Fruit fly (Drosophila melanogaster) whole organism, embryonic: ENCODE results near the gene Fbp1.
A peak's percentile ranks its signal among the peaks of the same experiment; 100 is the strongest.

ENCODE experiments used
- Abd-B ChIP-seq: fragments of 200-800 bp; sonication (Bioruptor generic); optimal IDR thresholded peaks from 2 replicates; lab custom pipeline; 2018; ENCODE audit warnings: missing biosample characterization, mild to moderate bottlenecking, missing genetic modification characterization, moderate library complexity
- BEAF-32 ChIP-seq: fragments of 200-800 bp; sonication (Bioruptor generic); optimal IDR thresholded peaks from 3 replicates; lab custom pipeline; 2017; ENCODE audit warnings: missing biosample characterization, missing genetic modification characterization, mild to moderate bottlenecking, moderate library complexity, missing genetic modification reagents
- CG11456 ChIP-seq: fragments of 200-800 bp; sonication (Bioruptor generic); IDR thresholded peaks from 3 replicates; pipeline ENCODE4 v1.3.6; 2022; ENCODE audit warnings: missing biosample characterization, missing genetic modification characterization
- CG12071 ChIP-seq: fragments of 200-800 bp; sonication (Bioruptor generic); optimal IDR thresholded peaks from 3 replicates; lab custom pipeline; 2018; ENCODE audit warnings: missing biosample characterization, mild to moderate bottlenecking, missing genetic modification characterization
- CG14050 ChIP-seq: fragments of 200-800 bp; sonication (Bioruptor generic); IDR thresholded peaks from 3 replicates; pipeline ENCODE4 v1.3.6; 2022; ENCODE audit warnings: missing biosample characterization, missing genetic modification characterization
- CG14710 ChIP-seq: fragments of 200-800 bp; sonication (Bioruptor generic); optimal IDR thresholded peaks from 3 replicates; lab custom pipeline; 2019; ENCODE audit warnings: missing biosample characterization, mild to moderate bottlenecking, missing genetic modification characterization, moderate library complexity
- CG15696 ChIP-seq: fragments of 200-800 bp; sonication (Bioruptor generic); optimal IDR thresholded peaks from 2 replicates; lab custom pipeline; 2019; ENCODE audit warnings: missing biosample characterization, mild to moderate bottlenecking, missing genetic modification characterization, moderate library complexity
- CG1647 ChIP-seq: fragments of 200-800 bp; sonication (Bioruptor generic); optimal IDR thresholded peaks from 3 replicates; lab custom pipeline; 2016; ENCODE audit warnings: missing biosample characterization, missing genetic modification characterization
- CG2889 ChIP-seq: fragments of 200-800 bp; sonication (Bioruptor generic); IDR thresholded peaks from 3 replicates; pipeline ENCODE4 v1.3.6; 2022; ENCODE audit warnings: missing biosample characterization, missing genetic modification characterization
- CG31224 ChIP-seq: fragments of 200-800 bp; sonication (Bioruptor generic); IDR thresholded peaks from 2 replicates; pipeline ENCODE4 v1.3.6; 2022; ENCODE audit warnings: missing biosample characterization, missing genetic modification characterization
- CG3163 ChIP-seq: fragments of 200-800 bp; sonication (Bioruptor generic); optimal IDR thresholded peaks from 3 replicates; lab custom pipeline; 2016; ENCODE audit warnings: missing biosample characterization, missing genetic modification characterization
- CG32767 ChIP-seq: fragments of 200-800 bp; sonication (Bioruptor generic); IDR thresholded peaks from 2 replicates; pipeline ENCODE4 v1.3.6; 2022; ENCODE audit warnings: missing biosample characterization, missing genetic modification characterization
- CG3847 ChIP-seq: fragments of 200-800 bp; sonication (Bioruptor generic); IDR thresholded peaks from 2 replicates; pipeline ENCODE4 v1.3.6; 2022; ENCODE audit warnings: missing biosample characterization, missing genetic modification characterization
- CG4360 ChIP-seq: fragments of 200-800 bp; sonication (Bioruptor generic); IDR thresholded peaks from 2 replicates; pipeline ENCODE4 v1.3.6; 2022; ENCODE audit warnings: missing biosample characterization, missing genetic modification characterization
- CG6175 ChIP-seq: fragments of 200-800 bp; sonication (Bioruptor generic); IDR thresholded peaks from 3 replicates; pipeline ENCODE4 v1.3.6; 2022; ENCODE audit warnings: missing biosample characterization, missing genetic modification characterization
- CG6791 ChIP-seq: fragments of 200-800 bp; sonication (Bioruptor generic); IDR thresholded peaks from 3 replicates; pipeline ENCODE4 v1.3.6; 2022; ENCODE audit warnings: missing biosample characterization, missing genetic modification characterization; ENCODE audit not compliant: partially characterized antibody
- CG9817 ChIP-seq: fragments of 200-800 bp; sonication (Bioruptor generic); optimal IDR thresholded peaks from 2 replicates; lab custom pipeline; 2018; ENCODE audit warnings: missing biosample characterization, mild to moderate bottlenecking, missing genetic modification characterization, moderate library complexity
- CG9876 ChIP-seq: fragments of 200-800 bp; sonication (Bioruptor generic); optimal IDR thresholded peaks from 2 replicates; lab custom pipeline; 2016; ENCODE audit warnings: missing biosample characterization, missing genetic modification characterization
- CG9932 ChIP-seq: fragments of 200-800 bp; sonication (Bioruptor generic); IDR thresholded peaks from 2 replicates; pipeline ENCODE4 v1.3.6; 2022; ENCODE audit warnings: missing biosample characterization, missing genetic modification characterization
- Chrac-16 ChIP-seq: fragments of 200-800 bp; sonication (Bioruptor generic); optimal IDR thresholded peaks from 3 replicates; lab custom pipeline; 2016; ENCODE audit warnings: missing biosample characterization, missing genetic modification characterization
- D ChIP-seq, 2 experiments: fragments of 200-800 bp in 1 of 2; fragments of >200 bp in 1 of 2; sonication (Bioruptor generic) in 1 of 2; optimal IDR thresholded peaks; 2 replicates in 1 of 2; 3 replicates in 1 of 2; lab custom pipeline; 2017; ENCODE audit warnings: mild to moderate bottlenecking in 1 of 2, missing biosample characterization in 1 of 2, missing genetic modification characterization in 1 of 2, missing genetic modification reagents in 1 of 2
- Dref ChIP-seq: fragments of 200-800 bp; sonication (Bioruptor generic); IDR thresholded peaks from 2 replicates; pipeline ENCODE4 v1.3.6; 2022; ENCODE audit warnings: missing biosample characterization, missing genetic modification characterization
- Fer1 ChIP-seq: fragments of 200-800 bp; sonication (Bioruptor generic); optimal IDR thresholded peaks from 2 replicates; lab custom pipeline; 2017; ENCODE audit warnings: missing biosample characterization, mild to moderate bottlenecking, missing genetic modification characterization
- GATAe ChIP-seq: fragments of 200-800 bp; sonication (Bioruptor generic); conservative IDR thresholded peaks from 2 replicates; pipeline ENCODE4 v1.3.6; 2022; ENCODE audit warnings: missing biosample characterization, missing genetic modification characterization
- Nf-YC ChIP-seq: fragments of 200-800 bp; optimal IDR thresholded peaks from 3 replicates; lab custom pipeline; 2019; ENCODE audit warnings: missing biosample characterization, mild to moderate bottlenecking, missing genetic modification characterization, moderate library complexity
- NfI ChIP-seq: fragments of 200-800 bp; sonication (Bioruptor generic); optimal IDR thresholded peaks from 3 replicates; lab custom pipeline; 2018; ENCODE audit warnings: missing biosample characterization, mild to moderate bottlenecking, missing genetic modification characterization, moderate library complexity
- Sry-δ ChIP-seq: fragments of 200-800 bp; sonication (Bioruptor generic); optimal IDR thresholded peaks from 2 replicates; lab custom pipeline; 2016; ENCODE audit warnings: missing biosample characterization, missing genetic modification characterization
- bbx ChIP-seq: fragments of 200-800 bp; sonication (Bioruptor generic); IDR thresholded peaks from 2 replicates; pipeline ENCODE4 v1.3.6; 2022; ENCODE audit warnings: missing biosample characterization, missing genetic modification characterization; ENCODE audit not compliant: partially characterized antibody
- bowl ChIP-seq: fragments of 200-800 bp; sonication (Bioruptor generic); IDR thresholded peaks from 2 replicates; pipeline ENCODE4 v1.3.6; 2022; ENCODE audit warnings: missing biosample characterization, missing genetic modification characterization
- ci ChIP-seq: fragments of 200-800 bp; sonication (Bioruptor generic); IDR thresholded peaks from 3 replicates; pipeline ENCODE4 v1.3.6; 2022; ENCODE audit warnings: missing biosample characterization, missing genetic modification characterization
- corto ChIP-seq: fragments of 200-800 bp; sonication (Bioruptor generic); optimal IDR thresholded peaks from 2 replicates; lab custom pipeline; 2016; ENCODE audit warnings: missing biosample characterization, mild to moderate bottlenecking, missing genetic modification characterization, moderate library complexity
- dpn ChIP-seq, 2 experiments: fragments of 200-800 bp; sonication (Bioruptor generic); optimal IDR thresholded peaks; 3 replicates each; lab custom pipeline; 2016; ENCODE audit warnings: missing biosample characterization in 2 of 2, missing genetic modification characterization in 2 of 2
- eyg ChIP-seq: fragments of 200-800 bp; sonication (Bioruptor generic); optimal IDR thresholded peaks from 3 replicates; lab custom pipeline; 2016; ENCODE audit warnings: missing biosample characterization, missing genetic modification characterization
- ftz-f1 ChIP-seq: fragments of 200-800 bp; sonication (Bioruptor generic); optimal IDR thresholded peaks from 2 replicates; lab custom pipeline; 2016; ENCODE audit warnings: missing biosample characterization, missing genetic modification characterization
- ham ChIP-seq: fragments of 200-800 bp; sonication (Bioruptor generic); IDR thresholded peaks from 2 replicates; pipeline ENCODE4 v1.3.6; 2022; ENCODE audit warnings: missing biosample characterization, missing genetic modification characterization
- hkb ChIP-seq, 2 experiments: fragments of 200-800 bp in 1 of 2; fragments of >200 bp in 1 of 2; sonication (Bioruptor generic) in 1 of 2; IDR thresholded peaks in 1 of 2; optimal IDR thresholded peaks in 1 of 2; 2 replicates each; pipeline versions ENCODE4 v1.3.6 to Lab custom; 2017 to 2022; ENCODE audit warnings: missing biosample characterization in 1 of 2, missing genetic modification characterization in 1 of 2
- insv ChIP-seq, 2 experiments: fragments of 200-800 bp; sonication (Bioruptor generic); optimal IDR thresholded peaks; 3 replicates each; lab custom pipeline; 2016 to 2018; ENCODE audit warnings: missing biosample characterization in 2 of 2, missing genetic modification characterization in 2 of 2
- lilli ChIP-seq: fragments of 200-800 bp; sonication (Bioruptor generic); optimal IDR thresholded peaks from 3 replicates; lab custom pipeline; 2016; ENCODE audit warnings: missing biosample characterization, missing genetic modification characterization
- oc ChIP-seq: fragments of 200-800 bp; sonication (Bioruptor generic); optimal IDR thresholded peaks from 2 replicates; lab custom pipeline; 2018; ENCODE audit warnings: missing biosample characterization, mild to moderate bottlenecking, missing genetic modification characterization, moderate library complexity
- psq ChIP-seq: fragments of 200-800 bp; sonication (Bioruptor generic); optimal IDR thresholded peaks from 2 replicates; lab custom pipeline; 2017; ENCODE audit warnings: missing biosample characterization, missing genetic modification characterization
- ranshi ChIP-seq: fragments of 200-800 bp; sonication (Bioruptor generic); IDR thresholded peaks from 2 replicates; pipeline ENCODE4 v1.3.6; 2022; ENCODE audit warnings: missing biosample characterization, missing genetic modification characterization
- sima ChIP-seq: fragments of 200-800 bp; sonication (Bioruptor generic); optimal IDR thresholded peaks from 2 replicates; lab custom pipeline; 2016; ENCODE audit warnings: missing biosample characterization, missing genetic modification characterization
- slbo ChIP-seq: fragments of 200-800 bp; sonication (Bioruptor generic); IDR thresholded peaks from 2 replicates; pipeline ENCODE4 v1.3.6; 2022; ENCODE audit warnings: missing biosample characterization, missing genetic modification characterization
- sna ChIP-seq: fragments of 200-800 bp; sonication (Bioruptor generic); IDR thresholded peaks from 2 replicates; pipeline ENCODE4 v1.3.6; 2022; ENCODE audit warnings: missing biosample characterization, missing genetic modification characterization; ENCODE audit not compliant: partially characterized antibody
- sr ChIP-seq: fragments of 200-800 bp; sonication (Bioruptor generic); IDR thresholded peaks from 3 replicates; pipeline ENCODE4 v1.3.6; 2022; ENCODE audit warnings: missing biosample characterization, missing genetic modification characterization
- stwl ChIP-seq: fragments of 200-800 bp; sonication (Bioruptor generic); optimal IDR thresholded peaks from 3 replicates; lab custom pipeline; 2018; ENCODE audit warnings: missing biosample characterization, mild to moderate bottlenecking, missing genetic modification characterization, moderate library complexity
- trh ChIP-seq: fragments of 200-800 bp; sonication (Bioruptor generic); optimal IDR thresholded peaks from 2 replicates; lab custom pipeline; 2016; ENCODE audit warnings: missing biosample characterization, missing genetic modification characterization
- vfl ChIP-seq: fragments of 200-800 bp; sonication (Bioruptor generic); optimal IDR thresholded peaks from 2 replicates; lab custom pipeline; 2016; ENCODE audit warnings: missing biosample characterization, missing genetic modification characterization
- zfh2 ChIP-seq: fragments of 200-800 bp; sonication (Bioruptor generic); optimal IDR thresholded peaks from 2 replicates; lab custom pipeline; 2016; ENCODE audit warnings: missing biosample characterization, missing genetic modification characterization

Fbp1 gene

dm6 chr3L:14053073-14053643, 44.7 kb downstream of the Fbp1 start, which contains the start of the genes CG13484 and Frl (continued):
- TF ChIP-seq CG4360 (peak; percentile 90), vfl (no peak), insv (GFP tag; optimal IDR thresholded peaks at IDR 0.05; lab: Kevin White, UChicago) (peak in 1 of 2 experiments; percentile 11), CG9817 (tag; lab: Kevin White, UChicago) (peak; percentile 15), dpn (GFP tag; optimal IDR thresholded peaks at IDR 0.05; lab: Kevin White, UChicago) (peak in 1 of 2 experiments; percentile 39), sima (GFP tag; lab: Kevin White, UChicago) (no peak), Fer1 (peak; percentile 49), eyg (GFP tag; lab: Kevin White, UChicago) (no peak), sr (GFP tag; lab: Robert Waterston, UW) (peak; percentile 53; the same call in 1 of the 3 replicates), psq (no peak), CG14710 (tag; lab: Kevin White, UChicago) (peak; percentile 67), BEAF-32 (GFP tag; lab: Kevin White, UChicago) (peak; percentile 55), CG32767 (GFP tag; lab: Robert Waterston, UW) (no peak), CG3847 (GFP tag; lab: Robert Waterston, UW) (peak; percentile 75), stwl (tag; lab: Kevin White, UChicago) (peak; percentile 67), CG6175 (no peak), D (optimal IDR thresholded peaks at IDR 0.05; lab: Kevin White, UChicago) (peak; percentile 98), D (GFP tag; optimal IDR thresholded peaks at IDR 0.05; lab: Kevin White, UChicago) (no peak), CG6791 (GFP tag; lab: Robert Waterston, UW) (peak; percentile 55; the same call in 2 of the 3 replicates), CG14050 (no peak), lilli (GFP tag; lab: Kevin White, UChicago) (no peak), ham (GFP tag; lab: Robert Waterston, UW) (no peak), CG31224 (GFP tag; lab: Robert Waterston, UW) (no peak), Chrac-16 (GFP tag; lab: Kevin White, UChicago) (no peak), Nf-YC (peak; percentile 70), CG11456 (GFP tag; lab: Robert Waterston, UW) (0 out of 3 replicates have a peak, but pooled peaks have one; percentile 38), Dref (GFP tag; lab: Robert Waterston, UW) (no peak; the same call in 1 of the 2 replicates), slbo (peak; percentile 38; the same call in 1 of the 2 replicates), CG1647 (GFP tag; lab: Kevin White, UChicago) (peak; percentile 40), NfI (no peak), CG9932 (GFP tag; lab: Robert Waterston, UW) (peak; percentile 39; the same call in 1 of the 2 replicates), bowl (GFP tag; lab: Robert Waterston, UW) (peak; percentile 32; the same call in 1 of the 2 replicates), ci (GFP tag; lab: Robert Waterston, UW) (peak; percentile 78), bbx (peak; percentile 52), CG2889 (GFP tag; lab: Robert Waterston, UW) (no peak), zfh2 (GFP tag; lab: Kevin White, UChicago) (peak; percentile 29), ranshi (GFP tag; lab: Robert Waterston, UW) (no peak), CG3163 (GFP tag; lab: Kevin White, UChicago) (no peak), hkb (optimal IDR thresholded peaks at IDR 0.05; lab: Kevin White, UChicago) (peak; percentile 9), hkb (GFP tag; IDR thresholded peaks at IDR 0.05; lab: Robert Waterston, UW) (peak; percentile 21; the same call in 1 of the 2 replicates), CG9876 (GFP tag; lab: Kevin White, UChicago) (peak; percentile 43), CG12071 (GFP tag; lab: Kevin White, UChicago) (no peak), ftz-f1 (GFP tag; lab: Kevin White, UChicago) (peak; percentile 57), GATAe (GFP tag; lab: Robert Waterston, UW) (no peak), CG15696 (tag; lab: Kevin White, UChicago) (peak; percentile 4), sna (GFP tag; lab: Robert Waterston, UW) (no peak), trh (GFP tag; lab: Kevin White, UChicago) (no peak), corto (GFP tag; lab: Kevin White, UChicago) (no peak), Abd-B (GFP tag; lab: Kevin White, UChicago) (peak; percentile 72), Sry-δ (GFP tag; lab: Kevin White, UChicago) (peak; percentile 49), oc (peak; percentile 15)
